Worm (Caenorhabditis elegans): Measurements from ENCODE around the gene C16C4.1.

Gene C16C4.1

DNA sequence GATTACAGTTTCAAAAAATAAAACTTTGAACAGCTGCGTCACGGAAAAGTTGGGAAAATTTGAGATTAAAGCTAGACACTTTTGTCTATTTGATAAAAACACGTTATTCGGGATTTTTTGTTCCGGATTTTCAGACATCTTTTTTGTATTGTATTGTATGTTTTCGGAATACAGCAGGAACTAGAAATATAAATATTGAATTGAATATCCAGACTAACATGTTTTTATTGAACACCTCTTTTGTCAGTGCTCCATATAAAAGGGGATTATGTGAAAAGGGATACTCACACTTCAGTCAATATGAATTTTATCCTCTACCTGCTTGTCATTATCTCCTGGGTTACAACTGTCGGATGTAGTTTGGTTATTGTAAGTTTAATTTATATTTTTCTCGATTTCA lies at the start of gene C16C4.1:
Gene C16C4.1, plus strand, starts transcription at position 301 of the 400 bp plus-strand sequence.
- TF ChIP-seq nhr-21 (tag; optimal IDR thresholded peaks at IDR 0.05) (no peak), mab-5 (tag; optimal IDR thresholded peaks at IDR 0.05) (no peak), peb-1 (tag; optimal IDR thresholded peaks at IDR 0.05) (no peak), lsy-2 (tag; optimal IDR thresholded peaks at IDR 0.05) (no peak), ama-1 (optimal IDR thresholded peaks at IDR 0.05) (no peak), snpc-4 (tag; optimal IDR thresholded peaks at IDR 0.05) (no peak)

DNA sequence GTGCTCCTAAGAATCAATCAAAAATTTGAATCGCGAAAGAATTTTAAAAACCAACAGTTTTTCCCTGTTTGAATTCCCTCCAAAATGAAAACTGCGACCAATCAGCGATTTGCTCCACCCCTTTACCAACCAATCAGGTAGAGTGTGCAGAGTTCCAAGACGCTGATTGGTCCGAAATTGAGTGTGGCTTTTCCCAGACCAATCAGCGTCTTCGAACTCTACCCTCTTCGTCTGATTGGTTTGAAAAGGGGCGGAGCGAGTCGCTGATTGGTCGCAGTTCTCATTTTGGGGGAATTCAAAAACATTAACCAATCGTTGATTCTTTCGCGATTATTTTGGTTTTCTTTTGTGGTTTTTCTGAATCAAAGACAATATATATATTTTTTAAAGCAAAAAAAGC lies 49.5 kb upstream of the C16C4.1 start:
- no peak for TF ChIP-seq elt-3 (tag; optimal IDR thresholded peaks at IDR 0.05)

DNA sequence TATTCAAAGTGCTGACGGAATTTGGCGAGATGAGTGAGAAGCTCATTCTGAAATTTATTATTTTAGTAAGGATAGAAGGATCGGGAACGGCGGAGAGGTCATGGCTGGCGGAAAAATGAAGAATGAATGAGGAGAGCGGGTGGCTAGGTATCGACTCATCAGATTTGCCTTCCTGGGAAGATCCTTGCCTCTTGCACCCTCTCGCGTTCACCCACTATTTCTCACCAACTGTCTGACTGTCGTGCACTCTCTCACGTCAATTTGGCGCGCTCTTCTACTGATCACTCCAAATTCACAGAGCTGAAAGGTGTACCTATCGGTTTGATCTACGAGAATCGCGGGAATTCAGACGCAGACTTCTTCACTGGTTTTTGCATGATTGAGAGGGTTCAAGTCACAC lies 45.9 kb upstream of the C16C4.1 start, which contains the start of gene fbxb-97:
Gene fbxb-97, minus strand, starts transcription at position 53 of the 400 bp plus-strand sequence.
- TF ChIP-seq alr-1 (tag; optimal IDR thresholded peaks at IDR 0.05) (no peak), R02D3.7 (tag; optimal IDR thresholded peaks at IDR 0.05) (no peak), nhr-11 (tag; optimal IDR thresholded peaks at IDR 0.05) (no peak), ztf-11 (tag; optimal IDR thresholded peaks at IDR 0.05) (no peak), ama-1 (optimal IDR thresholded peaks at IDR 0.05) (no peak), mab-5 (tag; optimal IDR thresholded peaks at IDR 0.05) (no peak), unc-55 (GFP tag; optimal IDR thresholded peaks at IDR 0.05) (no peak), elt-1 (tag; optimal IDR thresholded peaks at IDR 0.05) (no peak), snpc-4 (tag; optimal IDR thresholded peaks at IDR 0.05) (no peak), peb-1 (tag; optimal IDR thresholded peaks at IDR 0.05) (no peak), nhr-77 (tag; optimal IDR thresholded peaks at IDR 0.05) (no peak), nhr-12 (tag; optimal IDR thresholded peaks at IDR 0.05) (no peak), ztf-1 (GFP tag; conservative IDR thresholded peaks at IDR 0.05) (no peak), nhr-6 (tag; optimal IDR thresholded peaks at IDR 0.05) (no peak), fos-1 (tag; optimal IDR thresholded peaks at IDR 0.05) (no peak), ceh-16 (tag; optimal IDR thresholded peaks at IDR 0.05) (no peak), aly-2 (tag; optimal IDR thresholded peaks at IDR 0.05) (no peak), sem-4 (tag; optimal IDR thresholded peaks at IDR 0.05) (no peak), nhr-21 (tag; optimal IDR thresholded peaks at IDR 0.05) (no peak), crh-2 (tag; optimal IDR thresholded peaks at IDR 0.05) (no peak)

DNA sequence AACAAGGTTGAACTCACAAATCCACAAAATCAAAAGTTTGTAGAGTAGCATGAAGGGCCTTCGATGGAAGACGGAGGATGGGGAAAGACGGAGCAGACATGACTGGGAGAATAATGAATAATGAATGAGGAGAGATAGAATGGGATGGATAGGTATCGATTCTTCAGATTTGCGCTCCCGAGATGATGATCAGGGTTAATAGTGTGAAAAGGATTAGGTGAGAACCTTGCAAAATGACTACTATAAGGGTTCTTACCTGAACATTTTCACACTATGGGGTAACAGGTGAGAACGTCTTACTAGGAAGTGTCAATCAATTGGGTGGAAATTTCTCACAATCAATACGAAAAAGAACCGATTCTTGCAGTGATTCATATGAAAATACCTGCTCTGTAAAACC lies 43.7 kb upstream of the C16C4.1 start, which contains the start of gene fbxb-96:
Gene fbxb-96, minus strand, starts transcription at position 101 of the 400 bp plus-strand sequence.
- no peak for TF ChIP-seq gmeb-1 (tag; optimal IDR thresholded peaks at IDR 0.05)
- TF ChIP-seq snpc-4 (tag; optimal IDR thresholded peaks at IDR 0.05): no peak
- no peak for TF ChIP-seq egl-27 (tag; optimal IDR thresholded peaks at IDR 0.05)
- TF ChIP-seq sem-4 (tag; optimal IDR thresholded peaks at IDR 0.05): no peak
- no peak for TF ChIP-seq unc-62 (GFP tag; optimal IDR thresholded peaks at IDR 0.05)
- no peak for TF ChIP-seq R02D3.7 (tag; optimal IDR thresholded peaks at IDR 0.05)
- no peak for TF ChIP-seq unc-39 (tag; optimal IDR thresholded peaks at IDR 0.05)
- TF ChIP-seq sma-9 (GFP tag; optimal IDR thresholded peaks at IDR 0.05): no peak
- TF ChIP-seq sma-9 (tag; optimal IDR thresholded peaks at IDR 0.05): no peak
- TF ChIP-seq elt-1 (tag; optimal IDR thresholded peaks at IDR 0.05): no peak
- no peak for TF ChIP-seq sma-3 (GFP tag; optimal IDR thresholded peaks at IDR 0.05)
- no peak for TF ChIP-seq zag-1 (tag; optimal IDR thresholded peaks at IDR 0.05)

DNA sequence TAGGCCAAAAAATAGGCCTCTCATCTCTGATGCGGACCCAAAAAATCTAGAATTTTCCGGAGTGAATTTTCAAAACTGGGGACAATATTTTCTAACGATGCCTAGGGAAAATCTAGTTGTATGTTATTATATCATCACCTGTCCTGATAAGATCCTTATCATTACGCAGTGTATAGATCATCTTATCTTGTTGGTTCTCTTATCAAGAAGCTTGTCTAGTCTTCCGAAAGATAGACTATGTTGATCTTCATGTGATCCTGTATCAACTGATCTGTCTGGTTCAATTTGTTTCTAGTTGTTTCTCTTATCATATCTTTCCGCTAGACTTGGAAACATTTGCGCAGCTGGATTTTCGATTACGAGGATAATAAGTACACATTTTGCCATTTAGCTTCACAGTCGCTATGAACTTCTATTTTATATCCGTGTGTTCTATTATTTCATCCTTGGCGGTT lies 43.1 kb upstream of the C16C4.1 start, which contains the start of gene C52E2.3:
Gene C52E2.3, plus strand, starts transcription at position 405 of the 455 bp plus-strand sequence.
- no peak for TF ChIP-seq egl-27 (tag; optimal IDR thresholded peaks at IDR 0.05)
- TF ChIP-seq mab-5 (tag; optimal IDR thresholded peaks at IDR 0.05): no peak
- TF ChIP-seq nhr-11 (tag; optimal IDR thresholded peaks at IDR 0.05): no peak
- TF ChIP-seq dmd-4 (tag; optimal IDR thresholded peaks at IDR 0.05): no peak
- TF ChIP-seq ceh-82 (tag; optimal IDR thresholded peaks at IDR 0.05): no peak

DNA sequence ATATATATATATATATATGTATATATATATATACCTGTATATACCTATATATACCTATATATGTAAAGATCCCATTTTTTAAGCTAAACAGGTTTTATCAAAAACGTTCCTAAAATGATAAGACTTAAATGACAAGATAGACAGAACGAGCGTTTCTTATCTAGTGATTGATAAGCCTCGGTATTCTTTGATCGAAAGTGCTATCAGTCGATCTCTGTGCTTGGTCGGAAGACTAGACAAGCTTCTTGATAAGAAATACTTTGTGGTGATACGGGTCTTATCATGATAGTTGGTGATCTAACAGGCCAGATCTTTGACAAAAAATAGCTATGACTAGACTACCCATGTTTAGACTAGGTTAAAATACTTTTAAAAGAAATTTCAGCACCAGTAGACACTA lies 42.3 kb upstream of the C16C4.1 start:
- peak; percentile 22 for TF ChIP-seq nhr-21 (tag; optimal IDR thresholded peaks at IDR 0.05)
- TF ChIP-seq ztf-1 (GFP tag; conservative IDR thresholded peaks at IDR 0.05): no peak
- no peak for TF ChIP-seq ZK546.5 (tag; optimal IDR thresholded peaks at IDR 0.05)
- TF ChIP-seq crh-2 (tag; optimal IDR thresholded peaks at IDR 0.05): peak; percentile 36
- TF ChIP-seq fos-1 (tag; optimal IDR thresholded peaks at IDR 0.05): peak; percentile 97
- TF ChIP-seq gmeb-1 (tag; optimal IDR thresholded peaks at IDR 0.05): peak; percentile 25
- no peak for TF ChIP-seq mdl-1 (tag; optimal IDR thresholded peaks at IDR 0.05)
- TF ChIP-seq sma-3 (GFP tag; optimal IDR thresholded peaks at IDR 0.05): peak; percentile 57
- TF ChIP-seq sma-9 (GFP tag; optimal IDR thresholded peaks at IDR 0.05): peak; percentile 91
- no peak for TF ChIP-seq sma-9 (tag; optimal IDR thresholded peaks at IDR 0.05)
- peak; percentile 32 for TF ChIP-seq F13H6.1 (tag; optimal IDR thresholded peaks at IDR 0.05)
- TF ChIP-seq egl-27 (tag; optimal IDR thresholded peaks at IDR 0.05): peak; percentile 83
